Fruit fly (Drosophila melanogaster) ovary, adult (tissue): Measurements from ENCODE around the gene subdued.

Experiments
- CG17801 ChIP-seq: fragments of 200-800 bp; optimal IDR thresholded peaks from 2 replicates; lab custom pipeline; 2019; ENCODE audit warnings: missing biosample characterization, mild to moderate bottlenecking, missing genetic modification characterization, moderate library complexity; ENCODE audit not compliant: partially characterized antibody

Gene subdued

DNA sequence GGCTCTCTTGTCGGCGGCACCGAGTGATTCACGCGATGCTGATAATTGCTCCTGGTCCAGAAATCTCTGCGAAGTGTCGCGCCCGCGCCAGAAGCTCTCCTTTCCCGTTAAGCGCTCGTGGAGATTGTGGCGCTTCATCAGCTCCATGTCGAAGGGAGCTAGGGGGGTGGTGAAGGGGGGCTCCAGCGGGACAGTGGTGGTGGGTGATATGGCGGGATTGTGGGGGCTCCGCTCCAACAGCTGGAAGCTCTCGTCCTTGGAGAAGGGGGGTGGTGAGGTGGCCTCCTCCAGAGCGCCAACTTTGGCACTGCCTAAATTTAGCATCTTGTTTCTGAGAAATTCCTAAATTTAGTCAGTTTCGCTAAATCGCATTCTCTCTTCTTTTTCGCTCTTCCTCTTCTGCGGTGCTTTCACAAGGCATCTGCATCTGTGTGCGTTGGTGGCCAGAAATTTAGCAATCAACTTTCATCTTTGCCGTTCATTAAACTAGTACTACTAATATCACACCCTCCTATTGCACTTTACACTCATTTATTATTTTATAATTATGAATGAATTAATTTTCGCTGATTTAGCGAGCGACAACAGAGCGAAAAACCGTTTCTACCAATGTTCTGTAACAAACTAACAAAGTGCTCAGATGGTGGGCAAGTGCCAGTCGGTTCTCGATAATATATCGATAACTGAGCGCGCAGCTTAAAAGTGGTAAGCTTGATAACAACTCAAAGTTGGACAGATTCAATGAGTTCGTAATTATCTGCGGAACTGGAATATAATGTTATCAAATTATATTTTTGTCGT is at the start of gene subdued:
TSS of gene subdued (minus strand) at position 631 of the 801 bp plus-strand sequence.
- peak; percentile 19 for TF ChIP-seq CG17801

DNA sequence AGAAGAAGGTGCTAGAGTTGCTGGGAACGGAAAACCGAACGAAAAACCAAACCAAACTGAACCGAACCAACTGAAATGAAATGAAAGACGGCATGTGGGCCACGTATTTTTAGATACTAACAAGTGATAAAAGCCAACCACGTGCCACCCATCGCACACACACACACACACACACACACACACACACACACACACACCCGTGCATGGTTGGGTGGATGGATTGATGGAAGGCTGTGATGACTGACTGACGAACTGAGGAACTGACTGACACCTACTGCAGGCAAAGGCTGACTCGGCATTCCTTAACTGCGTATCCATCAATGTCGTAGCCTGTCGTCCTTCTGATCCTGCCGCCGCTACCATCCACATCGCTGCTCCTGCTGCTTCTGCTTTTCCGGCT is 39.9 kb upstream of the subdued start:
- no peak for TF ChIP-seq CG17801

DNA sequence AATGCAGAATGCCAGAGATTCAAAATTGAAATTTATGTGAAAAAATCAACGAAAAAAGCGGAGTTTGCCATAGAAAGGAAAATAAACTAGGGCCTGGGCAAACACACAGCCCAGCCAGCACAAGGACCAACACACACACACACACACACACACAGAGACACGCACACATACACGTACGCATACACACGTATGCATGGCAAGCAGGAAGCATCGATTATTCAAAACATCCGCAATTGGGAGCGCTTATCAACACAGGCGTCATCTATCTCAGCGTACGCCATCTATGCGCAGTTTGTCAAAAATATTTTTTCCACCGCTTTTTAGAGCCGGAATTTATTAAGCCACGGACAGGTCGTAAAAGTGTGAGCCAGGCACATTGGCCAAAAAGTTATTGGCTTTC is 37.3 kb upstream of the subdued start:
- no peak for TF ChIP-seq CG17801

DNA sequence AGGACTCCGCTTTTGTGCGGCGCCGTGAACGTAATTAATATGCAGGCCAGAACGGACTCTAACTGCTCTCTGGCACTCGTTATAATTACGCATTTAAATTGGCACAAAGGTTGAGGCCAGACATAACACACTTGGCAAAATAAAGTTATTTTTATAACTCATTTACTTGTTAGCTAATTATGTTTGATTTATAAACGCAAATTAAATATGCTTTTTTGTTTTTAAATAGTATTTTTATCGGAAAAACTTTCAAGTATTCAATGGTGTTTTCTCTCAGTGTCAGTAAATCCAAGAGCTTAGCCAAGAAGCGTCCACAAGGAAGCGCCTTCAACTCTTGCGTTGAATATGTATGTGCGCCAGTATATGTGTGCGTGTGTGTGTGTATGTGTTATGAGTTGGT is 30.4 kb upstream of the subdued start:
- no peak for TF ChIP-seq CG17801

DNA sequence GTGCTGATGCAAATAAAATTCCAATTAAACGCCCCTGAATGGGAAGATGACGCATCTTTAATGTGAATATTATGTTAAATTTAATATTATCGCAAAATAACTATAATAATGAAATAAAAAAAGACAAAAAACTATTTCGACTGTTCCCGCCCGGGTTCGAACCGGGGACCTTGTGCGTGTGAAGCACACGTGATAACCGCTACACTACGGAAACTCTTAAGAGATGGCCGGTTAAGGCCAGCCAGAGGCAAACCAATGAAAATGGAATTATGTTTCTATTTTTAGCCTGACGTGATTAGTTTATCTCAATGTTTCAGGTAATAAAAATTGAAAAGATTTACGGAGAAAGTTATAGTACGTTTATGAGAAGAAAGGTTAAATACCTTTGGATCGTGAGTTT is 29.6 kb upstream of the subdued start:
- TF ChIP-seq CG17801: no peak

DNA sequence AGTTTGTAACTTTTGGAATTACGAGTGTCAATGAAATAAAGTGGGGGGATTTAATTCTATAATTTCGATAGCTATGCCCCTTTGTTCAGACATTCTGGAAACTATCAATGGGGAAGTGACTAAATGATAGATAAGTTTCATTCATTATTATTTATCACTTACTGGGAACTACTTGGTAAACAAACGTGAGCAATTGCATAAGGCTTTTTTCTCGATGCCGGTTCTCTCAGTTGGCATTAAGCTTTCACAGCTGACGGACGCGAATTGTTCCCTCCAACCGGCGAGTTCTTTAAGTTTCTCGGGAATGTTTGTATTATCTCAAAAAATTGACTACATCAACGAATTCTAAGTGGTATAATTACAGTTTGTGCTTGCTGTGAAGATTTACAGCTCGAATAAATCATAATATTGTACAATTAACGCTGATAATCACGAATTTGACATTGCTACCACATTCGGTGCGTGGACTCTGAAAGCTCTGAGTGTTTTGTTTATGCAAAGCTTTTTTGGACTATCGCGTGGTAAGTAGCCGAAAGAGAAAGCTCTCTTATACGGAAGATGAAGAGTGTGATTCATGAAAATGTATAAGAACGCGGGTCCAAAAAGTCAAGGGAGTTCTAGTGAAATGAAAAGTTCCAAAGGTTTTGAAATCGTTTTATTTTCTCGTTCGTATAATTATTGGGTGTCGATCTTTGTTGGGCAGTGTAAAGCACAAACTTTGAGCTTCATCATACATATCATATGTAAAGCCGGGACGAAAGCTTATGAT is 28.9 kb upstream of the subdued start, which contains the start of gene Naam:
TSS of gene Naam (plus strand) at position 228 of the 769 bp plus-strand sequence.
- peak; percentile 19 for TF ChIP-seq CG17801

DNA sequence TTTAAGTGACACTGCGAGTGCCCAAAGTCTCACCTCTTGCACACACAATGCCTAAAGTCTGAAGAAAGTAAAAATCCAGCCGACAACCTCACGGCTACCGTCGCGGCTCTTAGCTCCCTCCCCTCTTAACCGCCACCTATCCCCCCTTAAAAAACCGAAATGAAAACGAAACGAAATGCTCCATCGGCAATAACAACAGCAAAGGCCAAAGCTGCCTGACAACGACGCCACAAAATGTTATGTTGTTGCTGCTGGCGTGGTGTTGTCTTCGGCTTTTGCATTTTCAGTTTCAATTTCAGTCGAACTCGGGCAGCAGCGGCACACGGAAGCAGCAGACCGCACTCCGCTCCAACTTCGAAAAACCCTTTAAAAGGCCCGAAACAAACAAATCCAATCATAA is 22.2 kb upstream of the subdued start, which contains the start of gene CG7432:
TSS of gene CG7432 (plus strand) at position 295 of the 400 bp plus-strand sequence.
- no peak for TF ChIP-seq CG17801

DNA sequence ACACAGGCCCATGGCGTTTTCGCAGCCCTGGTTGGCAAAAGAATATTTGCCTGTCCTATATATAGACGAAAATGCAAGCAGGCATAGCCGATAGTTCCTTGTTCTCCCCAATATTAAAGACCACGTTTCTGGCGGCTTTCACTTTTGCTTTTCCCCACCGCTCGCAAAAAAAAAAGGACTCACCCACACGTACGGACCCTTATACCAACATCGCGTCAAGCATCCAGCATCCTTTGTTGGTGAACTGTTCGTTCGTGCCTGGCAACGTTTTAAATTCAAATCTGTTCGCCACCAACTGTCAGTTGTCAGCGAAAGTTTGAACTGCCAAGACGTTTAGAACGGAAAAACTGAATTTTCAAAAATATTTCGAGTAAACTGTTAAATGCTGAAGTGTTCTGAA is 16.9 kb upstream of the subdued start, which contains the start of gene ort:
TSS of gene ort (plus strand) at position 301 of the 400 bp plus-strand sequence.
- no peak for TF ChIP-seq CG17801

DNA sequence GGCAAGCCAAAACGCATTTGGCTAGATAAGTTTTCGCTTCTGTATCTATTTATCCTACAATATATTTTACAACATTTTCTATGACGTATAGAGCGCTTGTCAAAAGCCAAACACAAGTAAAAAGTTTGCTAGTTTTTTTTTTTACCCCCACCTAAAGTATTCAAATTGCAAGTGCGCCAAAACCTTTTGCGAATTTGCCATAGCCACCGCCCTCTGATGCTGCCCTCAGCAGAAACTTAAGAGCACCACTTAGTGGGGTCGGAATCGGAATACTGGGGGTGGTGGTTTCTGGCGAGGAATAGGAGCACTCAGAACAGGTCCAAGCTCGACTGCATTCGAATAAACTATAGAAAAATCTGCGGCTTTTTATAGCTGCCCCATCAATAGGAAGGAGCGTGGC is 15.2 kb upstream of the subdued start, which contains the start of gene CG6184:
TSS of gene CG6184 (minus strand) at position 101 of the 400 bp plus-strand sequence.
- TF ChIP-seq CG17801: no peak

DNA sequence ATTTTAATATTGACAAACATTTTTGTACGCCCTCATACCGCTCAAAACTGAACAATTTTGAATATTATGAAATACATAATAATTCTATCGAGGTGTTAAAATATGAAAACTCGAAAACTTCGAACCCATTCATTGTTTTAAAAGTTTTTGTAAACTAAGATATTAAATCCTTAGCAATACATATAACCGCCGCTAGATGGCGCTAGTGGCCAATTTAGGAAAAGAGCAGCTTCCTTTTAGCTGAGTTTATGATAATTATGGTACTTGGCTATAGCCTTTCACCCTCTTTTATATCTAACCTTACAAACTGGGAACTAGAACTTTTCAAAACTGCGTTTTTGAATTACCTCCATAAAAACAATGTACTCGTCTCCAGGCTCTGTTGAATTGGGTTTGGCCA is 14.7 kb upstream of the subdued start:
- TF ChIP-seq CG17801: no peak

DNA sequence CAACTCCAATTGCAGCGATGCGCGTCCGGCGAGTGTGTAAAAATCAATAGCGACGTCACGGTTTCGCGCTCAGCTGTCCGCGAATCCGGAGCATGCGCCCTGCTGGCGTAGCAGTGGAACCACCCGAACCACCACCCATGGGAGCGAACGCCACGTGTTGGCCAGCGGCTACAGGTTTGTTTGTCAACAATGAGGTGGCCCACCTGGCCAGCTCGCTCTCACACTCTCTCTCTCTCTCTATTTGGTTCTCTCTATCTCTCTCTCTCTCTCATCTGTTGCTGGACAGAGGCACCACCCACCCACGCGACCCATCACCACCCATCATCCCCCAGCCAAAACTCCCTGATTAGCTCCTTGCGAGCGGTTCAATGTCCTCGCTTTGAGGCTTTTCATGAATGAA is 13.9 kb upstream of the subdued start:
- no peak for TF ChIP-seq CG17801

DNA sequence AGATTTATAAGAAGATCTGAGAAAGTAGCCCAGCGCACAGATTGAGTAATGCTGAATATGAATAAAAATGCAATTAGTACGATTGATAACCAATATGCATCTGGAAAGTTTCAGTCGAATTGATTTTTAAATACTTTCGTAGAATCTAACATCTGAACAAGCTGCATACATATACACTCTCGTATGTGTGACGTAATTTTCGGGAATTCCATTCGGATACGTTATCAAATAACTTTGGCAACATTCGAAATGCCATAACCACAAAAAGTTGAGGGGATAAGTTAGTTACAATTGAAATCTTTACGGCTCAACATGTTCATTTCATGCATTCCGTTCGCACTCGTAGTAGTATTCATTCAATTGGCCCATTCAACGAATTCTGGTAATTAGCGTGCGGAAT is 8.2 kb upstream of the subdued start, which contains the start of gene CG31219:
TSS of gene CG31219 (plus strand) at position 301 of the 400 bp plus-strand sequence.
- TF ChIP-seq CG17801: no peak

DNA sequence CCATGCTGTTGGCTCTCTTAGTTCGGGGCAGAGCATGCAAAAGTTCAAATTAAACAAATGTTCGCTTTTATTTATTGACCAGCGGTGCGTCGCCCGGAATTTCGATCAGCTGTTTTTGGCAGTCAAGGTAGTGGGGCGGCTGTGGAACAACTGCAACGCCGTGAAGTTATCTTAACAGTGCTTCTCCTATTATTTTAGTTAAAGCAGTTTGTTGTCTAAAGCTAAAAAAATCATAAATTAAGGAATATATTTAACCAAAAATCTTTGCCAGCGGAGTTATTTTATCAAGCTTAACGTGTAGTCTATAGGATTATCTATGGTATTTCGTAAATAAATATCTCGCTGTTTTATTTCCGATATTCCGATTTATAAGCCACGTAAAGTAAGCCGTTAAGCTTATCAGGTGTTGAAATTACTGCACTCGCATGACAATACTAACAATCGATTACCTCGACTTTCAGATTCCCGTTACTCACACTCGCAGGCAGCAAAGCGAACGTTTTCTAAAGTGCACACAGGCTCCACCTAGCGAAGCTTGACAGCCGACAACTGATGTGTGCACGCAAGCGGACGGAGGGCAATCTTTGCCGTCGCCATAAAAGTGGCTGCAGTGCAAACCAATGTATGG is 5.9 kb upstream of the subdued start, which contains the start of the genes CG6195 and CG31220:
TSS of gene CG6195 (minus strand) at position 122 of the 628 bp plus-strand sequence.
TSS of gene CG31220 (plus strand) at position 199 of the 628 bp plus-strand sequence.
- TF ChIP-seq CG17801: no peak

DNA sequence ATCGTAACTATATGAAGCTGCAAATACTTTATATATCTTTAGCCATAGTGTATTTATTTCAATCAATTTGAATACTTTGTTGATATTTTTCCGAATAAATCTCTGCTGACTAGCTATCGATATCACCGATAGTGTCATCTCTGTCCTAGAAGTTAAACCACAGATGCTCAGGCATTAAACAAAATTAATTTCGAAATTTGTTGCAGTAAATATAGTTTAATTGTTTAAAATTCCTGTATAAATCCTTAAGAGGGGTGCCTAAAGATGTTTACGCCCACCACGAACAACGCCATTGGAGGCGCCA is 2.3 kb upstream of the subdued start, which contains the start of gene Nup58:
TSS of gene Nup58 (plus strand) at position 126 of the 304 bp plus-strand sequence.
- TF ChIP-seq CG17801: peak; percentile 11

DNA sequence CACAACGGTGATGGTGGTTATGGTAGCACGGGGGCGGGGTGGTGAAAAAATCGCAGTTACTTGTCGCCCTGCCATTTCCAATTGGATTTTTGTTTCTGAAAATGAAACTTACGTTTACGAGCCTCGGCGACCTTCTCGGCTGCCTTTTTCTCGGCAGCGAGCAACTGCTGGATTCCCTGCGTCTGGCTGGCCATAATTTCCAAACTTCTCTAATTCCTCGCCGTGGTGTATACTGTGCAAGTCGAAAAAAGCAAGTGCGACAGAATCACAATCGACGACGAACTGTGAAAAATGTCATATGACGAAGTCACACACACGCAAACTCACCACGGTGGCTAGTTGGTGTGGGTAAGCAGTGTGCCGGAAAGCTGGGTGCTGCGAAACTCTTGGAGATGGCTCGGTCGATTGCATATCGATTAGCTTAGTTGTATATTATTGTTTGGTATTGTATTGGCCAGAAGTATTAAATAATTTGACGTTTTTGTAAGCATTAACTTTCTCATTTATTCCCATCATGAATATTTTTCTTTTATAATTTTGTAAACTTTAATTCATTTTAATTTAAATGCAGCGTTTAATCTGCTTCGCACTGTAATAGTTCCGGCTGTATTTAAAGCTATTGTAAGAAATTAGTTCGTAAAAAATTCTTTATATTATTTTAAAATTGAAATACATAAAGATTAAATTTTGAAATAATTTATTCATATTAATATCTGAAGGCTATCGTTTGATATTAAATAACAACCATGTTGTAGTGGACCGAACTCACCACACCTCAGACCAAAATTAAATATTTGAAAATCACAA is 1.8 kb upstream of the subdued start, which contains the start of gene Vha13:
TSS of gene Vha13 (minus strand) at position 293 of the 807 bp plus-strand sequence.
- peak; percentile 74 for TF ChIP-seq CG17801

DNA sequence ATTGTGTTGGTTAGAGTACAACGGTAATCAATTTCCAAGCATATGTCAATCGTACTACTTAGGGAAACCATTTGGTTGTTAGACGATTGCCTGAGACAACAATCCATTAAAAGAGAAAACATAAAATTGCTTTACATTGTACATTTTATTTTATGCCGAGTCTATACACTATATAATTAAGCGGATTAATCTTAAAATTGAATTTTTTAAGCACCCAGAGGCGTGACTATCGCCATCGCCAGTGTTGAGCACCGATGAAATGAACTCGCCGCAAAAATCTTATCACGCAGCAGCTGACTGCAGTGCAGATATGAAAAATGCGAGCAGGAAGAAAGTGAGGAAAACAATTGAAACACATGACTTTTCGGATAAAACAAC is 360 bp upstream of the subdued start:
- TF ChIP-seq CG17801: no peak
